Worm (Caenorhabditis elegans): Measurements from ENCODE around the gene srx-3.

srx-3 gene

ce11 chrV:9018871-9019270 is 13.5 kb downstream of the srx-3 start:
- TF ChIP-seq elt-1 (tag; optimal IDR thresholded peaks at IDR 0.05; ENCODE audit: borderline replicate concordance, insufficient read depth) (no peak), unc-39 (tag; optimal IDR thresholded peaks at IDR 0.05) (no peak), lin-13 (tag; optimal IDR thresholded peaks at IDR 0.05) (no peak), ceh-43 (GFP tag; optimal IDR thresholded peaks at IDR 0.05) (no peak), ham-2 (GFP tag; optimal IDR thresholded peaks at IDR 0.05) (no peak), hlh-1 (tag; optimal IDR thresholded peaks at IDR 0.05) (no peak), sptf-1 (tag; optimal IDR thresholded peaks at IDR 0.05) (no peak), unc-120 (tag; optimal IDR thresholded peaks at IDR 0.05; ENCODE audit: poor library complexity, severe bottlenecking) (no peak), sem-2 (GFP tag; optimal IDR thresholded peaks at IDR 0.05) (no peak), bed-3 (GFP tag; optimal IDR thresholded peaks at IDR 0.05) (no peak), lin-32 (GFP tag; optimal IDR thresholded peaks at IDR 0.05) (no peak), nhr-12 (tag; optimal IDR thresholded peaks at IDR 0.05) (no peak), ceh-83 (GFP tag; optimal IDR thresholded peaks at IDR 0.05) (no peak), M03D4.4 (tag; optimal IDR thresholded peaks at IDR 0.05) (no peak), snpc-4 (tag; optimal IDR thresholded peaks at IDR 0.05) (no peak), nhr-2 (tag; optimal IDR thresholded peaks at IDR 0.05) (no peak)

- TF ChIP-seq unc-62 (GFP tag; optimal IDR thresholded peaks at IDR 0.05): no peak
These were observed 16.7 kb downstream of the srx-3 start, which contains the start of gene oac-41 for ce11 chrV:9022078-9022477. Gene oac-41 (minus strand): TSS chrV:9022178.

- TF ChIP-seq hlh-1 (tag; optimal IDR thresholded peaks at IDR 0.05) (no peak), tbx-8 (GFP tag; optimal IDR thresholded peaks at IDR 0.05) (no peak), lin-32 (GFP tag; optimal IDR thresholded peaks at IDR 0.05) (no peak), cnd-1 (tag; optimal IDR thresholded peaks at IDR 0.05) (no peak), unc-62 (GFP tag; optimal IDR thresholded peaks at IDR 0.05) (no peak), snpc-4 (tag; optimal IDR thresholded peaks at IDR 0.05) (no peak), ham-2 (GFP tag; optimal IDR thresholded peaks at IDR 0.05) (no peak), sptf-1 (tag; optimal IDR thresholded peaks at IDR 0.05) (no peak), mls-2 (tag; optimal IDR thresholded peaks at IDR 0.05) (no peak), lin-13 (tag; optimal IDR thresholded peaks at IDR 0.05) (no peak), unc-39 (tag; optimal IDR thresholded peaks at IDR 0.05) (no peak), M03D4.4 (tag; optimal IDR thresholded peaks at IDR 0.05) (no peak), lsy-2 (tag; optimal IDR thresholded peaks at IDR 0.05) (no peak), mep-1 (tag; optimal IDR thresholded peaks at IDR 0.05) (no peak), nhr-237 (tag; optimal IDR thresholded peaks at IDR 0.05) (no peak), ceh-39 (tag; optimal IDR thresholded peaks at IDR 0.05) (no peak), flh-1 (GFP tag; optimal IDR thresholded peaks at IDR 0.05) (no peak)
These were observed 19.4 kb downstream of the srx-3 start, which contains the start of gene bus-1 for ce11 chrV:9024713-9025112. Gene bus-1 (minus strand): TSS chrV:9024813.

ce11 chrV:9030248-9030647 is 24.9 kb downstream of the srx-3 start, which contains the start of gene C25E10.5:
Gene C25E10.5 (plus strand): TSS chrV:9030548.
- TF ChIP-seq drap-1 (GFP tag; optimal IDR thresholded peaks at IDR 0.05) (no peak), nhr-28 (tag; optimal IDR thresholded peaks at IDR 0.05) (no peak), elt-1 (tag; optimal IDR thresholded peaks at IDR 0.05; ENCODE audit: borderline replicate concordance, insufficient read depth) (no peak), M03D4.4 (tag; optimal IDR thresholded peaks at IDR 0.05) (no peak), ham-2 (GFP tag; optimal IDR thresholded peaks at IDR 0.05) (no peak), mab-5 (tag; optimal IDR thresholded peaks at IDR 0.05) (no peak), mep-1 (tag; optimal IDR thresholded peaks at IDR 0.05) (no peak), flh-1 (GFP tag; optimal IDR thresholded peaks at IDR 0.05) (no peak), ceh-43 (GFP tag; optimal IDR thresholded peaks at IDR 0.05) (no peak), zip-8 (tag; optimal IDR thresholded peaks at IDR 0.05) (no peak), unc-39 (tag; optimal IDR thresholded peaks at IDR 0.05) (no peak), lin-32 (GFP tag; optimal IDR thresholded peaks at IDR 0.05) (no peak), sptf-1 (tag; optimal IDR thresholded peaks at IDR 0.05) (no peak), lsy-2 (tag; optimal IDR thresholded peaks at IDR 0.05) (no peak), hlh-1 (tag; optimal IDR thresholded peaks at IDR 0.05) (no peak)

- TF ChIP-seq nhr-237 (tag; optimal IDR thresholded peaks at IDR 0.05) (no peak), ceh-39 (tag; optimal IDR thresholded peaks at IDR 0.05) (no peak)
These were observed 27.9 kb downstream of the srx-3 start, which contains the start of gene C25E10.4 for ce11 chrV:9033267-9033666. Gene C25E10.4 (plus strand): TSS chrV:9033567.

ce11 chrV:9035685-9036084 is 30.3 kb downstream of the srx-3 start, which contains the start of gene srsx-34:
Gene srsx-34 (plus strand): TSS chrV:9035985.
- TF ChIP-seq zip-8 (tag; optimal IDR thresholded peaks at IDR 0.05) (no peak), nhr-237 (tag; optimal IDR thresholded peaks at IDR 0.05) (no peak), unc-120 (tag; optimal IDR thresholded peaks at IDR 0.05; ENCODE audit: poor library complexity, severe bottlenecking) (no peak), nhr-76 (tag; optimal IDR thresholded peaks at IDR 0.05) (no peak), elt-1 (tag; optimal IDR thresholded peaks at IDR 0.05; ENCODE audit: borderline replicate concordance, insufficient read depth) (no peak), pha-4 (tag; optimal IDR thresholded peaks at IDR 0.05) (no peak), mls-2 (tag; optimal IDR thresholded peaks at IDR 0.05) (no peak), drap-1 (GFP tag; optimal IDR thresholded peaks at IDR 0.05) (no peak), sem-2 (GFP tag; optimal IDR thresholded peaks at IDR 0.05) (no peak), elt-3 (tag; optimal IDR thresholded peaks at IDR 0.05) (no peak), unc-39 (tag; optimal IDR thresholded peaks at IDR 0.05) (no peak), cnd-1 (tag; optimal IDR thresholded peaks at IDR 0.05) (no peak), snpc-4 (tag; optimal IDR thresholded peaks at IDR 0.05) (no peak), unc-62 (GFP tag; optimal IDR thresholded peaks at IDR 0.05) (no peak), M03D4.4 (tag; optimal IDR thresholded peaks at IDR 0.05) (no peak), nhr-28 (tag; optimal IDR thresholded peaks at IDR 0.05) (no peak), ham-2 (GFP tag; optimal IDR thresholded peaks at IDR 0.05) (no peak), hlh-1 (tag; optimal IDR thresholded peaks at IDR 0.05) (no peak)

All from whole organism, mixed stage, embryonic.